Fruit fly (Drosophila melanogaster): ENCODE measurements around the gene Ubc7.

DNA sequence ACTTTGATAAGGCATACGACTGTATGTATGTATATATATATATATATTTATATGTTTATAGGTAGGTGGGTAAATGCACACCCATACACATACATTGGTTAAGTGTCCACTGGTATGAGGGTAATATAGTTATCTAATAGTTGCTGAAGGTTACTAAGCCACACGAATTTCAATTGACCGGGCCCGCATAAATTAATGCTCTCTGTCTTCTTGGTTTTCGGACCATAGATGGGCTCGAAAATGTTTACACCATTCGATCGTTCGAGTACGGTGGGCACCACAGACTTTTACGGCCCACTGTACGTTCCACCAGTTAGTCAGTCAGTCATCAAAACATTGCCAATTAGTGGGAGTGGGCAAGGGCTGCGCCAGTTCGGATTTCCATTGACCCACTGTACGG lies 1.9 kb downstream of the Ubc7 start:
- TF ChIP-seq CG32121 (GFP tag; IDR thresholded peaks at IDR 0.05): no peak
- no peak for TF ChIP-seq CG34367 (tag; optimal IDR thresholded peaks at IDR 0.05)
- TF ChIP-seq CG13204 (GFP tag; optimal IDR thresholded peaks at IDR 0.05): no peak
- no peak for TF ChIP-seq Pif1A (GFP tag; optimal IDR thresholded peaks at IDR 0.05)
- no peak for TF ChIP-seq CG12605 (GFP tag; IDR thresholded peaks at IDR 0.05)
- no peak for TF ChIP-seq EcR (GFP tag; optimal IDR thresholded peaks at IDR 0.05)
- no peak for TF ChIP-seq CG14655 (GFP tag; optimal IDR thresholded peaks at IDR 0.05)
- TF ChIP-seq Pif1B (GFP tag; optimal IDR thresholded peaks at IDR 0.05): no peak
- no peak for TF ChIP-seq CG8159 (tag; optimal IDR thresholded peaks at IDR 0.05)
- TF ChIP-seq CG9948 (tag; optimal IDR thresholded peaks at IDR 0.05): no peak
- no peak for TF ChIP-seq CG4496 (GFP tag; IDR thresholded peaks at IDR 0.05)
- no peak for TF ChIP-seq CG15710 (tag; optimal IDR thresholded peaks at IDR 0.05)
- TF ChIP-seq CG10348 (GFP tag; IDR thresholded peaks at IDR 0.05): no peak
- TF ChIP-seq Ets98B (GFP tag; IDR thresholded peaks at IDR 0.05): no peak
